Fruit fly (Drosophila melanogaster) whole organism, embryonic: ENCODE measurements around the gene fwd.
A peak's percentile ranks its signal among the peaks of the same experiment; 100 is the strongest.

Experiments
- Atf6 ChIP-seq: fragments of 200-800 bp; sonication (Bioruptor generic); IDR thresholded peaks from 2 replicates; pipeline ENCODE4 v1.3.6; 2022; ENCODE audit warnings: missing biosample characterization, missing genetic modification characterization
- Bgb ChIP-seq: fragments of 200-800 bp; sonication (Bioruptor generic); IDR thresholded peaks from 2 replicates; pipeline ENCODE4 v1.3.6; 2022; ENCODE audit warnings: missing biosample characterization, missing genetic modification characterization; ENCODE audit not compliant: partially characterized antibody
- CG10565 ChIP-seq: fragments of 200-800 bp; sonication (Bioruptor generic); optimal IDR thresholded peaks from 3 replicates; lab custom pipeline; 2016; ENCODE audit warnings: missing biosample characterization, mild to moderate bottlenecking, missing genetic modification characterization
- CG12155 ChIP-seq: fragments of 200-800 bp; sonication (Bioruptor generic); optimal IDR thresholded peaks from 3 replicates; lab custom pipeline; 2016; ENCODE audit warnings: missing biosample characterization, missing genetic modification characterization
- CG12219 ChIP-seq: fragments of 200-800 bp; sonication (Bioruptor generic); optimal IDR thresholded peaks from 3 replicates; lab custom pipeline; 2018; ENCODE audit warnings: missing biosample characterization, mild to moderate bottlenecking, missing genetic modification characterization
- CG12391 ChIP-seq: fragments of 200-800 bp; sonication (Bioruptor generic); optimal IDR thresholded peaks from 3 replicates; lab custom pipeline; 2018; ENCODE audit warnings: missing biosample characterization, mild to moderate bottlenecking, missing genetic modification characterization, moderate library complexity
- CG14441 ChIP-seq: fragments of 200-800 bp; sonication (Bioruptor generic); IDR thresholded peaks from 2 replicates; pipeline ENCODE4 v1.3.6; 2022; ENCODE audit warnings: missing biosample characterization, missing genetic modification characterization
- CG31441 ChIP-seq: fragments of 200-800 bp; sonication (Bioruptor generic); IDR thresholded peaks from 2 replicates; pipeline ENCODE4 v1.3.6; 2022; ENCODE audit warnings: missing biosample characterization, missing genetic modification characterization
- CG34224 ChIP-seq: fragments of 200-800 bp; sonication (Bioruptor generic); IDR thresholded peaks from 3 replicates; pipeline ENCODE4 v1.3.6; 2022; ENCODE audit warnings: missing biosample characterization, missing genetic modification characterization; ENCODE audit not compliant: partially characterized antibody
- CG4360 ChIP-seq: fragments of 200-800 bp; sonication (Bioruptor generic); IDR thresholded peaks from 2 replicates; pipeline ENCODE4 v1.3.6; 2022; ENCODE audit warnings: missing biosample characterization, missing genetic modification characterization
- CG4617 ChIP-seq: fragments of 200-800 bp; sonication (Bioruptor generic); optimal IDR thresholded peaks from 3 replicates; lab custom pipeline; 2016; ENCODE audit warnings: missing biosample characterization, missing genetic modification characterization, borderline replicate concordance
- CG7987 ChIP-seq: fragments of 200-800 bp; sonication (Bioruptor generic); optimal IDR thresholded peaks from 2 replicates; lab custom pipeline; 2018; ENCODE audit warnings: missing biosample characterization, mild to moderate bottlenecking, missing genetic modification characterization, moderate library complexity
- CG8290 ChIP-seq, 3 experiments: fragments of 200-800 bp; sonication (Bioruptor generic); optimal IDR thresholded peaks; 2 replicates each; lab custom pipeline; 2016 to 2019; ENCODE audit warnings: missing biosample characterization in 3 of 3, missing genetic modification characterization in 3 of 3, mild to moderate bottlenecking in 2 of 3, moderate library complexity in 1 of 3
- CG9215 ChIP-seq: fragments of 200-800 bp; sonication (Bioruptor generic); IDR thresholded peaks from 2 replicates; pipeline ENCODE4 v1.3.6; 2022; ENCODE audit warnings: missing biosample characterization, missing genetic modification characterization
- CoRest ChIP-seq: fragments of 200-800 bp; sonication (Bioruptor generic); optimal IDR thresholded peaks from 3 replicates; lab custom pipeline; 2018; ENCODE audit warnings: missing biosample characterization, mild to moderate bottlenecking, missing genetic modification characterization, moderate library complexity
- D ChIP-seq, 2 experiments: fragments of 200-800 bp in 1 of 2; fragments of >200 bp in 1 of 2; sonication (Bioruptor generic) in 1 of 2; optimal IDR thresholded peaks; 2 replicates in 1 of 2; 3 replicates in 1 of 2; lab custom pipeline; 2017; ENCODE audit warnings: mild to moderate bottlenecking in 1 of 2, missing biosample characterization in 1 of 2, missing genetic modification characterization in 1 of 2, missing genetic modification reagents in 1 of 2
- E2f2 ChIP-seq: fragments of 200-800 bp; sonication (Bioruptor generic); IDR thresholded peaks from 2 replicates; pipeline ENCODE4 v1.3.6; 2022; ENCODE audit warnings: missing biosample characterization, missing genetic modification characterization
- Eip74EF ChIP-seq, 2 experiments: fragments of 200-800 bp in 1 of 2; fragments of >200 bp in 1 of 2; sonication (Bioruptor generic) in 1 of 2; optimal IDR thresholded peaks; 2 replicates each; lab custom pipeline; 2017 to 2019; ENCODE audit warnings: missing biosample characterization in 2 of 2, missing genetic modification characterization in 2 of 2, mild to moderate bottlenecking in 1 of 2, moderate library complexity in 1 of 2
- GATAe ChIP-seq: fragments of 200-800 bp; sonication (Bioruptor generic); conservative IDR thresholded peaks from 2 replicates; pipeline ENCODE4 v1.3.6; 2022; ENCODE audit warnings: missing biosample characterization, missing genetic modification characterization
- Gug ChIP-seq: fragments of 200-800 bp; sonication (Bioruptor generic); IDR thresholded peaks from 4 replicates; pipeline ENCODE4 v1.3.6; 2022; ENCODE audit warnings: missing biosample characterization, missing genetic modification characterization
- Hmr ChIP-seq: fragments of 200-800 bp; sonication (Bioruptor generic); optimal IDR thresholded peaks from 3 replicates; lab custom pipeline; 2017; ENCODE audit warnings: mild to moderate bottlenecking, missing biosample characterization, missing genetic modification reagents, missing genetic modification characterization
- Hr3 ChIP-seq: fragments of 200-800 bp; sonication (Bioruptor generic); optimal IDR thresholded peaks from 3 replicates; lab custom pipeline; 2016; ENCODE audit warnings: missing biosample characterization, missing genetic modification characterization
- MTF-1 ChIP-seq: fragments of 200-800 bp; sonication (Bioruptor generic); optimal IDR thresholded peaks from 2 replicates; lab custom pipeline; 2018; ENCODE audit warnings: missing biosample characterization, mild to moderate bottlenecking, missing genetic modification characterization, borderline replicate concordance
- ato ChIP-seq: fragments of 200-800 bp; sonication (Bioruptor generic); IDR thresholded peaks from 2 replicates; pipeline ENCODE4 v1.3.6; 2022; ENCODE audit warnings: missing biosample characterization, missing genetic modification characterization; ENCODE audit not compliant: partially characterized antibody
- az2 ChIP-seq: fragments of 200-800 bp; sonication (Bioruptor generic); optimal IDR thresholded peaks from 3 replicates; lab custom pipeline; 2016; ENCODE audit warnings: missing biosample characterization, missing genetic modification characterization
- cas ChIP-seq: fragments of 200-800 bp; sonication (Bioruptor generic); IDR thresholded peaks from 2 replicates; pipeline ENCODE4 v1.3.6; 2022; ENCODE audit warnings: missing biosample characterization, missing genetic modification characterization
- caup ChIP-seq: fragments of 200-800 bp; sonication (Bioruptor generic); optimal IDR thresholded peaks from 3 replicates; lab custom pipeline; 2017; ENCODE audit warnings: missing biosample characterization, mild to moderate bottlenecking, missing genetic modification characterization, moderate library complexity; ENCODE audit not compliant: severe bottlenecking
- ci ChIP-seq: fragments of 200-800 bp; sonication (Bioruptor generic); IDR thresholded peaks from 3 replicates; pipeline ENCODE4 v1.3.6; 2022; ENCODE audit warnings: missing biosample characterization, missing genetic modification characterization
- corto ChIP-seq: fragments of 200-800 bp; sonication (Bioruptor generic); optimal IDR thresholded peaks from 2 replicates; lab custom pipeline; 2016; ENCODE audit warnings: missing biosample characterization, mild to moderate bottlenecking, missing genetic modification characterization, moderate library complexity
- disco-r ChIP-seq: fragments of 200-800 bp; sonication (Bioruptor generic); optimal IDR thresholded peaks from 2 replicates; lab custom pipeline; 2016; ENCODE audit warnings: missing biosample characterization, missing genetic modification characterization
- dm ChIP-seq: fragments of 200-800 bp; sonication (Bioruptor generic); optimal IDR thresholded peaks from 3 replicates; lab custom pipeline; 2016; ENCODE audit warnings: missing biosample characterization, missing genetic modification characterization
- grn ChIP-seq: fragments of 200-800 bp; sonication (Bioruptor generic); optimal IDR thresholded peaks from 3 replicates; lab custom pipeline; 2017; ENCODE audit warnings: missing biosample characterization, missing genetic modification characterization
- gsb ChIP-seq: fragments of 200-800 bp; sonication (Bioruptor generic); IDR thresholded peaks from 2 replicates; pipeline ENCODE4 v1.3.6; 2022; ENCODE audit warnings: missing biosample characterization, missing genetic modification characterization
- her ChIP-seq: fragments of 200-800 bp; sonication (Bioruptor generic); optimal IDR thresholded peaks from 2 replicates; lab custom pipeline; 2016; ENCODE audit warnings: missing biosample characterization, missing genetic modification characterization
- hkb ChIP-seq, 2 experiments: fragments of 200-800 bp in 1 of 2; fragments of >200 bp in 1 of 2; sonication (Bioruptor generic) in 1 of 2; IDR thresholded peaks in 1 of 2; optimal IDR thresholded peaks in 1 of 2; 2 replicates each; pipeline versions ENCODE4 v1.3.6 to Lab custom; 2017 to 2022; ENCODE audit warnings: missing biosample characterization in 1 of 2, missing genetic modification characterization in 1 of 2
- ind ChIP-seq: fragments of 200-800 bp; sonication (Bioruptor generic); optimal IDR thresholded peaks from 3 replicates; lab custom pipeline; 2016; ENCODE audit warnings: missing biosample characterization, missing genetic modification characterization
- nom ChIP-seq: fragments of 200-800 bp; sonication (Bioruptor generic); optimal IDR thresholded peaks from 2 replicates; lab custom pipeline; 2017; ENCODE audit warnings: missing biosample characterization, missing genetic modification characterization, mild to moderate bottlenecking, moderate library complexity, missing genetic modification reagents
- odd ChIP-seq: fragments of 200-800 bp; sonication (Bioruptor generic); optimal IDR thresholded peaks from 2 replicates; lab custom pipeline; 2017; ENCODE audit warnings: missing biosample characterization, mild to moderate bottlenecking, missing genetic modification characterization
- seq ChIP-seq: fragments of 200-800 bp; sonication (Bioruptor generic); IDR thresholded peaks from 2 replicates; pipeline ENCODE4 v1.3.6; 2022; ENCODE audit warnings: missing biosample characterization, missing genetic modification characterization
- tap ChIP-seq: fragments of 200-800 bp; optimal IDR thresholded peaks from 3 replicates; lab custom pipeline; 2019; ENCODE audit warnings: missing biosample characterization, mild to moderate bottlenecking, missing genetic modification characterization, moderate library complexity
- tll ChIP-seq, 2 experiments: fragments of 200-800 bp in 1 of 2; fragments of >200 bp in 1 of 2; sonication (Bioruptor generic) in 1 of 2; optimal IDR thresholded peaks; 2 replicates each; lab custom pipeline; 2017 to 2019; ENCODE audit warnings: missing biosample characterization in 2 of 2, missing genetic modification characterization in 2 of 2, mild to moderate bottlenecking in 1 of 2, moderate library complexity in 1 of 2
- ttk ChIP-seq: fragments of 200-800 bp; sonication (Bioruptor generic); IDR thresholded peaks from 2 replicates; pipeline ENCODE4 v2.1.2; 2022; ENCODE audit warnings: missing biosample characterization, missing genetic modification characterization
- vnd ChIP-seq: fragments of 200-800 bp; sonication (Bioruptor generic); IDR thresholded peaks from 3 replicates; pipeline ENCODE4 v1.3.6; 2022; ENCODE audit warnings: missing biosample characterization, missing genetic modification characterization; ENCODE audit not compliant: partially characterized antibody
- zfh1 ChIP-seq: fragments of 200-800 bp; sonication (Bioruptor generic); IDR thresholded peaks from 3 replicates; pipeline ENCODE4 v1.3.6; 2022; ENCODE audit warnings: missing biosample characterization, missing genetic modification characterization

fwd gene

DNA sequence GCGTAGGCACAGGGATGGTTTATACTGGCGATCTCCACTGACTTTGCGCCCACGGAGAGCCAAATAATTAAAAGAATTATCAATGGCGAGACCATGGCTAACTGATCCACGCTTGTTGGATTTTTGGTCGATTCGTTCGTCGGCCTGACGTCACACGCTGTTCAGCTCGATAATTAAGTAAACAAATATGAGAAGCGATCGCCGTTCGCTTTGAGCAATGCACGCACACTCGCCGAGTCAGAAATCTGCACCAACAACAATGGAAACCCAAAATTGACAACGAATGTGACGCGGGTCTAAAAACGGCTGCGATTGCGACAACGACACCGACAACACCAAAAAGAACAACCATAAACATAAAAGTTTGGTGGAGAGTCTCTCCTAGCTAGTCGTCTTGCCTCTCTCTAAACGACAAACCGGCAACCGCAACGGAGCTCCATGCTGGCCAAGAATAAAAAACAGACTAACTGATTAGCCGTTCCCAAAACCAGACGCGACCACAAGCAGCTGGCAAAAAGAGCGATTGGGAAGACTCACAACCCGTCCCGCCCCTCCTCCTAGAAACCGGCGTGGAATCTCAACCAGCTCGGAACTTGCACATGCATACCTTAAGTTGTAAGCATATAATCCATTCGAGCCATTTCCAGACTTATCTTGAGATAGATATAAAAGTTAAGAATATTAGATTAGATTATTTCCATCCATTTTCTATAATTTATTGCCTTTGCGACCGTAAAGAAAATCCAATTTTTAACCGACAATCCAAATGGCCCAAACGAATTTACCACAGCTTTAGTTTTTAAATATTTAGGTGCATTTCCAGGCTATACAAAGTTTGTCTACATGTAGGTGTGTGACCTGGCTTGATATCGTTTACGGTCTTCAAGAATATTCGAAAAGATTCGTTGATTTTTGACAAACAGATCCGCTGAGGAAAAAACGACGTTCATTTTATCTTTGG, 12.4 kb upstream of the fwd start, which contains the start of gene mthl9 (continued):
- TF ChIP-seq az2 (GFP tag; lab: Kevin White, UChicago) (no peak), E2f2 (GFP tag; lab: Robert Waterston, UW) (peak; percentile 40; the same call in 1 of the 2 replicates), grn (GFP tag; lab: Kevin White, UChicago) (peak; percentile 14), zfh1 (GFP tag; lab: Robert Waterston, UW) (no peak), odd (GFP tag; lab: Kevin White, UChicago) (peak; percentile 46), corto (GFP tag; lab: Kevin White, UChicago) (peak; percentile 10), nom (peak; percentile 68), her (peak; percentile 3), CoRest (tag; lab: Kevin White, UChicago) (peak; percentile 17), CG34224 (GFP tag; lab: Robert Waterston, UW) (0 out of 3 replicates have a peak, but pooled peaks have one; percentile 52), CG14441 (GFP tag; lab: Robert Waterston, UW) (peak; percentile 41; the same call in 1 of the 2 replicates), CG4360 (GFP tag; lab: Robert Waterston, UW) (0 out of 2 replicates have a peak, but pooled peaks have one; percentile 35), CG4617 (GFP tag; lab: Kevin White, UChicago) (no peak), CG8290 (GFP tag; optimal IDR thresholded peaks at IDR 0.05; lab: Kevin White, UChicago) (no peak), CG8290 (tag; optimal IDR thresholded peaks at IDR 0.05; lab: Kevin White, UChicago) (peak in 1 of 2 experiments; percentile 8), seq (GFP tag; lab: Robert Waterston, UW) (0 out of 2 replicates have a peak, but pooled peaks have one; percentile 19), CG10565 (GFP tag; lab: Kevin White, UChicago) (no peak), CG31441 (GFP tag; lab: Robert Waterston, UW) (no peak), ato (GFP tag; lab: Robert Waterston, UW) (0 out of 2 replicates have a peak, but pooled peaks have one; percentile 17), D (optimal IDR thresholded peaks at IDR 0.05; lab: Kevin White, UChicago) (no peak), D (GFP tag; optimal IDR thresholded peaks at IDR 0.05; lab: Kevin White, UChicago) (no peak), tll (GFP tag; optimal IDR thresholded peaks at IDR 0.05; lab: Kevin White, UChicago) (no peak), Gug (GFP tag; lab: Robert Waterston, UW) (no peak; the same call in 3 of the 4 replicates), MTF-1 (GFP tag; lab: Kevin White, UChicago) (peak; percentile 6), vnd (GFP tag; lab: Robert Waterston, UW) (0 out of 3 replicates have a peak, but pooled peaks have one; percentile 26), dm (no peak), Hmr (GFP tag; lab: Kevin White, UChicago) (peak; percentile 49), Hr3 (GFP tag; lab: Kevin White, UChicago) (no peak), CG7987 (GFP tag; lab: Kevin White, UChicago) (no peak), CG9215 (GFP tag; lab: Robert Waterston, UW) (no peak), hkb (optimal IDR thresholded peaks at IDR 0.05; lab: Kevin White, UChicago) (no peak), hkb (GFP tag; IDR thresholded peaks at IDR 0.05; lab: Robert Waterston, UW) (peak; percentile 46; the same call in 1 of the 2 replicates), Bgb (GFP tag; lab: Robert Waterston, UW) (peak; percentile 55), CG12155 (GFP tag; lab: Kevin White, UChicago) (peak; percentile 53), GATAe (GFP tag; lab: Robert Waterston, UW) (peak; percentile 24; the same call in 1 of the 2 replicates), caup (peak; percentile 54), Eip74EF (GFP tag; optimal IDR thresholded peaks at IDR 0.05; lab: Kevin White, UChicago) (peak in 1 of 2 experiments; percentile 15), ci (0 out of 3 replicates have a peak, but pooled peaks have one; percentile 5), CG12391 (no peak), cas (GFP tag; lab: Robert Waterston, UW) (no peak), gsb (no peak), ind (GFP tag; lab: Kevin White, UChicago) (no peak), CG12219 (peak; percentile 21), disco-r (GFP tag; lab: Kevin White, UChicago) (no peak), Atf6 (peak; percentile 56; the same call in 1 of the 2 replicates), tap (peak; percentile 11), ttk (GFP tag; lab: Robert Waterston, UW) (no peak)
